Worm (Caenorhabditis elegans) whole organism, midembryonic: ENCODE data around the gene F57A8.6.

Source experiments
- cog-1 ChIP-seq: sonication (generic microtip); optimal IDR thresholded peaks from 2 replicates; lab custom pipeline; 2016; ENCODE audit warnings: missing genetic modification characterization, missing compliant biosample characterization
- flt-1 ChIP-seq: fragments of 200-800 bp; sonication (Bioruptor generic); IDR thresholded peaks from 2 replicates; pipeline ENCODE4 v1.3.6; 2022; ENCODE audit warnings: missing genetic modification characterization, missing compliant biosample characterization
- klf-2 ChIP-seq: fragments of 200-800 bp; sonication (Bioruptor generic); conservative IDR thresholded peaks from 2 replicates; pipeline ENCODE4 v1.3.6; 2022; ENCODE audit warnings: missing genetic modification reagents, missing genetic modification characterization, missing compliant biosample characterization

ce11 chrV:10037040-10037439 lies 36.7 kb downstream of the F57A8.6 start, which contains the start of gene F57A8.1:
- TF ChIP-seq flt-1 (GFP tag; lab: Robert Waterston, UW): no peak
- TF ChIP-seq cog-1 (tag; lab: Kevin White, UChicago): no peak
- no peak for TF ChIP-seq klf-2 (GFP tag; lab: Robert Waterston, UW)
